Fruit fly (Drosophila melanogaster) whole organism, pupa: ENCODE data around the gene CG34309.

Experiments used
- CG10348 ChIP-seq: fragments of 200-800 bp; sonication (Bioruptor generic); IDR thresholded peaks from 2 replicates; pipeline ENCODE4 v1.3.6; 2022; ENCODE audit warnings: missing biosample characterization, missing genetic modification characterization
- CG12605 ChIP-seq: fragments of 200-800 bp; sonication (Bioruptor generic); IDR thresholded peaks from 2 replicates; pipeline ENCODE4 v1.3.6; 2022; ENCODE audit warnings: missing biosample characterization, missing genetic modification characterization
- CG13204 ChIP-seq: fragments of 200-800 bp; sonication (Bioruptor generic); optimal IDR thresholded peaks from 2 replicates; lab custom pipeline; 2018; ENCODE audit warnings: missing biosample characterization, mild to moderate bottlenecking, missing genetic modification characterization, moderate library complexity
- CG14655 ChIP-seq: fragments of 200-800 bp; sonication (Bioruptor generic); optimal IDR thresholded peaks from 3 replicates; lab custom pipeline; 2017; ENCODE audit warnings: mild to moderate bottlenecking, missing biosample characterization, missing genetic modification reagents, missing genetic modification characterization
- CG15710 ChIP-seq: fragments of 200-800 bp; sonication (Bioruptor generic); optimal IDR thresholded peaks from 2 replicates; lab custom pipeline; 2018; ENCODE audit warnings: missing biosample characterization, mild to moderate bottlenecking, missing genetic modification characterization, moderate library complexity
- CG17806 ChIP-seq: fragments of 200-800 bp; sonication (Bioruptor generic); optimal IDR thresholded peaks from 2 replicates; lab custom pipeline; 2018; ENCODE audit warnings: missing biosample characterization, mild to moderate bottlenecking, missing genetic modification characterization, moderate library complexity
- CG32121 ChIP-seq: fragments of 200-800 bp; sonication (Bioruptor generic); IDR thresholded peaks from 2 replicates; pipeline ENCODE4 v1.3.6; 2022; ENCODE audit warnings: missing biosample characterization, missing genetic modification characterization
- CG34367 ChIP-seq: fragments of 200-800 bp; sonication (Bioruptor generic); optimal IDR thresholded peaks from 2 replicates; lab custom pipeline; 2018; ENCODE audit warnings: missing biosample characterization, mild to moderate bottlenecking, missing genetic modification characterization
- CG4496 ChIP-seq: fragments of 200-800 bp; sonication (Bioruptor generic); IDR thresholded peaks from 3 replicates; pipeline ENCODE4 v1.3.6; 2022; ENCODE audit warnings: missing biosample characterization, missing genetic modification characterization
- CG8159 ChIP-seq: fragments of 200-800 bp; sonication (Bioruptor generic); optimal IDR thresholded peaks from 3 replicates; lab custom pipeline; 2018; ENCODE audit warnings: missing biosample characterization, mild to moderate bottlenecking, missing genetic modification characterization, moderate library complexity
- CG8301 ChIP-seq: fragments of 200-800 bp; sonication (Bioruptor generic); optimal IDR thresholded peaks from 2 replicates; lab custom pipeline; 2018; ENCODE audit warnings: missing biosample characterization, mild to moderate bottlenecking, missing genetic modification characterization
- CG9948 ChIP-seq: fragments of 200-800 bp; sonication (Bioruptor generic); optimal IDR thresholded peaks from 2 replicates; lab custom pipeline; 2018; ENCODE audit warnings: missing biosample characterization, mild to moderate bottlenecking, missing genetic modification characterization, moderate library complexity
- D1 ChIP-seq: fragments of 200-800 bp; sonication (Bioruptor generic); optimal IDR thresholded peaks from 2 replicates; lab custom pipeline; 2018; ENCODE audit warnings: missing biosample characterization, mild to moderate bottlenecking, missing genetic modification characterization, moderate library complexity
- EcR ChIP-seq: fragments of 200-800 bp; sonication (Bioruptor generic); optimal IDR thresholded peaks from 3 replicates; lab custom pipeline; 2019; ENCODE audit warnings: missing biosample characterization, missing genetic modification characterization, mild to moderate bottlenecking, moderate library complexity, missing genetic modification reagents
- Ets98B ChIP-seq: fragments of 200-800 bp; sonication (Bioruptor generic); IDR thresholded peaks from 2 replicates; pipeline ENCODE4 v1.3.6; 2022; ENCODE audit warnings: missing biosample characterization, missing genetic modification characterization
- Pif1A ChIP-seq: fragments of 200-800 bp; sonication (Bioruptor generic); optimal IDR thresholded peaks from 3 replicates; lab custom pipeline; 2016; ENCODE audit warnings: missing biosample characterization, missing genetic modification characterization
- Pif1B ChIP-seq: fragments of 200-800 bp; sonication (Bioruptor generic); optimal IDR thresholded peaks from 3 replicates; lab custom pipeline; 2016; ENCODE audit warnings: missing biosample characterization, missing genetic modification characterization
- Snoo ChIP-seq: fragments of 200-800 bp; sonication (Bioruptor generic); optimal IDR thresholded peaks from 3 replicates; lab custom pipeline; 2017; ENCODE audit warnings: missing biosample characterization, mild to moderate bottlenecking, missing genetic modification characterization, inconsistent platforms
- fd96Ca ChIP-seq: fragments of 200-800 bp; sonication (Bioruptor generic); IDR thresholded peaks from 3 replicates; pipeline ENCODE4 v1.3.6; 2022; ENCODE audit warnings: missing biosample characterization, missing genetic modification characterization
- gl ChIP-seq: fragments of 200-800 bp; sonication (Bioruptor generic); optimal IDR thresholded peaks from 2 replicates; lab custom pipeline; 2018; ENCODE audit warnings: missing biosample characterization, mild to moderate bottlenecking, missing genetic modification characterization
- rn ChIP-seq: fragments of 200-800 bp; sonication (Bioruptor generic); IDR thresholded peaks from 2 replicates; pipeline ENCODE4 v1.3.6; 2022; ENCODE audit warnings: missing biosample characterization, missing genetic modification characterization

Gene CG34309

DNA sequence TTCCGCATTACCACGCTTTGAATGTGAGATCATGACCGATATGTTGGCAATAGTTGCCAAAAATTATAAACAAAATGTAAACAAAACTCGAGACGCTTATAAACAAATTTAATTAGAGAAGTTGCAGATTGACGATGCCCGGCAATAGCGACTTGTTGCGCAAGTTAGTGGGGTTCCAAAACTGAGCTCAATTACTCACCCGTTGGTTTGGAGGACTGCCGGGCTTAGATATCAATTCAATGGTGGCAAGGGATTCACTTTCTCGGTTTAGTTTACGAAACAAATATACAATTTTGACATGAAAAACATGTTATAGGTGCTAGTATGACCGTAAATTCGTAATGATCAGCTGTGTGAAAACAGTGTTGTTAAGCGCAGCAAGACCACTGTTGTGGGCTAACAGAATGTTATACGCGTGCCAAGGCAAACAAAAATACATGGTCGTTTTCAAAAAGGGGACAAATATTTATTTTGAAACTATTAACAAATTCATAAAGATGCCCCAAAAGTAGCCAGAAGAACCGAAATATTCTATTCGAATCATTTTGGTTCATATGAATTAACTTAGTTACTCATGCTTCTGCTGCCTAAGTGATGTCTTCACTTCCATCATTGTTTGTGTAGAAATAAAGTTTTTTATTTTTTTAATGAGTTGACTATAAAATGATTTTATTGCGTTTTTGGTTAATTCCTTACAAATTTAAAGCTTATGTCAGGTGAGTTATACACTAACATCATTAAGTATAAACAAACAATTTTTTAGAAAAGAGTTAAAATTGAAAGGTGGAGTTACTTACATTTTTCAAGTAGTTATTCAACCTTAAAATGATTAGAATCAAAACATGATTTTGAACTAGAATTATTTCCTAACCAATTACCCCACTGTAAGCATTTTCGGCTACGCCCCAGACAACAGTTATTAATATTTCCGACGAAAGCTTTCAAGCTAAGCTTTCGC, 5.6 kb upstream of the CG34309 start, which contains the start of gene Elp6:
TSS of gene Elp6 (minus strand) at position 350 of the 958 bp plus-strand sequence.
- TF ChIP-seq rn (GFP tag; lab: Robert Waterston, UW), result peak; percentile 27
- TF ChIP-seq CG17806 (tag; lab: Kevin White, UChicago), result peak; percentile 67
- TF ChIP-seq D1, result peak; percentile 49
- TF ChIP-seq CG15710 (tag; lab: Kevin White, UChicago), result peak; percentile 80
- TF ChIP-seq CG14655 (GFP tag; lab: Kevin White, UChicago), result peak; percentile 84
- TF ChIP-seq CG8301 (tag; lab: Kevin White, UChicago), result peak; percentile 75
- peak; percentile 26; the same call in 1 of the 3 replicates for TF ChIP-seq fd96Ca
- TF ChIP-seq CG10348 (GFP tag; lab: Robert Waterston, UW), result no peak
- TF ChIP-seq CG13204 (GFP tag; lab: Kevin White, UChicago), result peak; percentile 30
- peak; percentile 58 for TF ChIP-seq CG34367 (tag; lab: Kevin White, UChicago)
- TF ChIP-seq CG12605 (GFP tag; lab: Robert Waterston, UW), result no peak
- peak; percentile 75 for TF ChIP-seq CG9948
- no peak for TF ChIP-seq gl (tag; lab: Kevin White, UChicago)
- TF ChIP-seq CG4496 (GFP tag; lab: Robert Waterston, UW), result peak; percentile 70
- TF ChIP-seq Ets98B (GFP tag; lab: Robert Waterston, UW), result peak; percentile 35; the same call in 1 of the 2 replicates
- peak; percentile 47; the same call in 1 of the 2 replicates for TF ChIP-seq CG32121 (GFP tag; lab: Robert Waterston, UW)
- TF ChIP-seq Snoo (tag; lab: Kevin White, UChicago), result peak; percentile 84
- no peak for TF ChIP-seq EcR (GFP tag; lab: Kevin White, UChicago)
- TF ChIP-seq Pif1A (GFP tag; lab: Kevin White, UChicago), result peak; percentile 77
- TF ChIP-seq Pif1B (GFP tag; lab: Kevin White, UChicago), result peak; percentile 60
- TF ChIP-seq CG8159 (tag; lab: Kevin White, UChicago), result peak; percentile 86

DNA sequence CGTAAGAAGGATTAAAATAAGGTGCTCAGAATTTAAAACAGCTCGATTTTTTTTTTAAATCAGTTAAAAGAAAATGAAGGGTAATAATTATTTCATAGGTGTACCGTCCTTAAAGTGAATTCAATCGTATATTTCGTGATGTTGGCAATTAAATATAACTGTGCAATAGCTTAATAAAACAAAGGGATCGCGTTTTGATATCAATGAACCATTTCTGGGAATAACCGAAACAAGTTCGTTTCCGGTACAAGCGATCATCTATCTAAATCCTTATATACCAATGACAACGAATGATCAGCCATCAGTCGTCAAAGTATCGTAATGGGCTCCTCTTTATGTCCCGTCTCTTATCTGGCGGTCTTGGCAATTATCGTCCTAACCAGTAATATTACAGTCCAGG, 3.1 kb upstream of the CG34309 start, which contains the start of gene CheA87a:
TSS of gene CheA87a (plus strand) at position 301 of the 400 bp plus-strand sequence.
- TF ChIP-seq Ets98B (GFP tag; lab: Robert Waterston, UW) (no peak), CG4496 (GFP tag; lab: Robert Waterston, UW) (no peak)
- TF ChIP-seq, all 21 proteins: peak for 0

DNA sequence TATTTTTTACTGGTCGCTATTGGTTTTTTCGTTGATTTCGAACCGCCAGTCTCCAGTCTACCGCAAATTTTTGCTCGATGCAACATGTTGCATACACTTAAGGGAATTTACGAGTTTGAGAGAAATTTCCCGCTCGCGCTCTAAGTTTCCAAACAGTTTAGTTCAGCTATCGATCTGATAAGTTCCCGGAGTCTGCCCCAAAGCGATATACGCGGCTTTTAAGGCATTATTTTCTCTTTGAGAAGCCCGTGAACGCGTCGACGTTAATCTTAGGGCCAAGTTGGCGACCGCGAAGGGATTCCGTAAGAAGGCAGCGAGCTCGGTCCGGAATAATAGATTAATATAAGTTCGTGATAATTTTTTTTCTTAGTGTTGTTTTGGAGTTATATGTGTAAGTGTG, 2.5 kb downstream of the CG34309 start:
- no peak for TF ChIP-seq CG17806 (tag; lab: Kevin White, UChicago)
- TF ChIP-seq CG34367 (tag; lab: Kevin White, UChicago), result no peak
- no peak for TF ChIP-seq Snoo (tag; lab: Kevin White, UChicago)
- peak; percentile 45 for TF ChIP-seq CG8159 (tag; lab: Kevin White, UChicago)
- TF ChIP-seq Pif1B (GFP tag; lab: Kevin White, UChicago), result no peak
- TF ChIP-seq CG4496 (GFP tag; lab: Robert Waterston, UW), result 0 out of 3 replicates have a peak, but pooled peaks have one; percentile 31
- no peak for TF ChIP-seq CG32121 (GFP tag; lab: Robert Waterston, UW)
- TF ChIP-seq CG15710 (tag; lab: Kevin White, UChicago), result no peak
- peak; percentile 22 for TF ChIP-seq CG14655 (GFP tag; lab: Kevin White, UChicago)
- no peak for TF ChIP-seq Pif1A (GFP tag; lab: Kevin White, UChicago)
- TF ChIP-seq D1, result no peak

DNA sequence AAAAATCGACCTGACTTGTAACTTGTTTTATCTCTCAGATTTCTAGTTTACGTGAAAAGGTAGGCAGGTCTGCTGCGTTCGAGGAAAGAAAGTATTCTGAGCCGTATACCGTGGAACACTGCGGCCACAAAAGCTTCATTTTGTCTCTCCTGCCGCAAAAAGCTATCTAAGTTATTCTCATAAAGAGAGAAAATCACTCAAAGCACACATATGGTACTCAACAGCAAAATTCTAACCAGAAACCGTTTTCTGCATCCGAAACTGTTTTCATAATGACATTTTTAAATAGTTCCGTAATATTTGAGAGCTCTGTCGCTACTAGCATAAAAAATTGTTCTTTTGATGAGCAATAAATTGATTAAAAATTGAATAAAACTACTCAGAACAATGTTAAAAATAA, 7.2 kb downstream of the CG34309 start, which contains the start of the genes CG9813 and CG8870:
TSS of gene CG9813 (minus strand) at position 101 of the 400 bp plus-strand sequence.
TSS of gene CG8870 (plus strand) at position 168 of the 400 bp plus-strand sequence.
- no peak for TF ChIP-seq CG34367 (tag; lab: Kevin White, UChicago)
- no peak for TF ChIP-seq EcR (GFP tag; lab: Kevin White, UChicago)
- no peak for TF ChIP-seq CG8159 (tag; lab: Kevin White, UChicago)
- no peak for TF ChIP-seq Pif1B (GFP tag; lab: Kevin White, UChicago)
- no peak for TF ChIP-seq Pif1A (GFP tag; lab: Kevin White, UChicago)
- TF ChIP-seq fd96Ca, result no peak
- no peak for TF ChIP-seq CG17806 (tag; lab: Kevin White, UChicago)
- TF ChIP-seq gl (tag; lab: Kevin White, UChicago), result no peak
- TF ChIP-seq Snoo (tag; lab: Kevin White, UChicago), result no peak
- no peak for TF ChIP-seq CG13204 (GFP tag; lab: Kevin White, UChicago)
- TF ChIP-seq D1, result no peak
- no peak for TF ChIP-seq rn (GFP tag; lab: Robert Waterston, UW)
- TF ChIP-seq CG8301 (tag; lab: Kevin White, UChicago), result no peak
- TF ChIP-seq CG32121 (GFP tag; lab: Robert Waterston, UW), result no peak
- no peak for TF ChIP-seq CG15710 (tag; lab: Kevin White, UChicago)
- no peak for TF ChIP-seq CG14655 (GFP tag; lab: Kevin White, UChicago)
- TF ChIP-seq, all 21 proteins: peak for 0

DNA sequence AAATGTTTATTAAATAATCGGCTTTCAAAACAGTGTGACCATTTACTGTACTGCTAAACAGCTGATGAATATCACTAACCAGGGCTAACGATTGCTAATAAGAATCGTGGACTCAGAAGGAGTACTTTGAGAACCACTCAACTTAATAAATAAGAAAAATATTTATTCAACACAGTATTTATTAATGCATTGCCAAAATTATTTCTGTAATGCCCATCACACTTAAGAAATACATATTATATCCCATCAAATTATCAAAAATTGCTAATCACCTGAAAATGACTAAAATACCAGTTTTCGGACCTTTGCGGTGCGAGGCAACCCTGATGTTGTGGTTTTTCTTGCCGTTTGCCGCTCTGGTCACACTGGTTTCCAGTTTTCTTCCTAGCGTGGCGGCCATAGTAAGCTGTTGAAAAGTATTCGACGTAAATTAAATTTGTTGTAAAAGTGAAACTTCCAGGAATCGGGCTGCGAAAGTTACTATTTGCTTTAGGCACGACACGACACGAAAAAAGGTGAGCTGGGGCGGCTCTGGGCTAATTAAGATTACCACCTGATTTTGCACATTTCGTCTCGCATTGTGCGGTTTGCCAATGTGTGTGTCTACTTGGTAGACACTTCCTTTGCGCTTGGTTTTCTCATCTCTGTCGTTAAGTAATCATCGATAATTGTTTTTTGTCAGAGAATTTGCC, 9.5 kb downstream of the CG34309 start, which contains the start of the genes mRpS21 and Droj2:
TSS of gene mRpS21 (minus strand) at position 66 of the 692 bp plus-strand sequence.
TSS of gene Droj2 (plus strand) at position 363 of the 692 bp plus-strand sequence.
- TF ChIP-seq Ets98B (GFP tag; lab: Robert Waterston, UW) (peak; percentile 22; the same call in 1 of the 2 replicates), CG4496 (GFP tag; lab: Robert Waterston, UW) (no peak), CG9948 (no peak), Pif1B (GFP tag; lab: Kevin White, UChicago) (no peak), CG8301 (tag; lab: Kevin White, UChicago) (no peak), D1 (no peak), CG34367 (tag; lab: Kevin White, UChicago) (peak; percentile 32), CG15710 (tag; lab: Kevin White, UChicago) (peak; percentile 51), fd96Ca (no peak), CG8159 (tag; lab: Kevin White, UChicago) (peak; percentile 19), CG17806 (tag; lab: Kevin White, UChicago) (peak; percentile 13), Pif1A (GFP tag; lab: Kevin White, UChicago) (no peak), CG32121 (GFP tag; lab: Robert Waterston, UW) (no peak; the same call in 1 of the 2 replicates), EcR (GFP tag; lab: Kevin White, UChicago) (no peak), gl (tag; lab: Kevin White, UChicago) (no peak), CG10348 (GFP tag; lab: Robert Waterston, UW) (no peak), rn (GFP tag; lab: Robert Waterston, UW) (no peak), CG12605 (GFP tag; lab: Robert Waterston, UW) (no peak), Snoo (tag; lab: Kevin White, UChicago) (no peak)
